Fruit fly (Drosophila melanogaster) whole organism, embryonic: Measurements from ENCODE around the gene cl.

Experiments used
- ATbp ChIP-seq: fragments of 200-800 bp; sonication (Bioruptor generic); optimal IDR thresholded peaks from 2 replicates; lab custom pipeline; 2017; ENCODE audit warnings: missing biosample characterization, mild to moderate bottlenecking, missing genetic modification characterization, missing genetic modification reagents
- Asciz ChIP-seq: fragments of 200-800 bp; sonication (Bioruptor generic); optimal IDR thresholded peaks from 2 replicates; lab custom pipeline; 2017; ENCODE audit warnings: missing biosample characterization, mild to moderate bottlenecking, missing genetic modification characterization, missing genetic modification reagents
- Awh ChIP-seq: fragments of 200-800 bp; sonication (Bioruptor generic); IDR thresholded peaks from 2 replicates; pipeline ENCODE4, ENCODE4 v1.3.6; 2022; ENCODE audit warnings: missing biosample characterization, missing genetic modification characterization
- CG11695 ChIP-seq: fragments of 200-800 bp; sonication (Bioruptor generic); IDR thresholded peaks from 3 replicates; pipeline ENCODE4 v1.3.6; 2022; ENCODE audit warnings: missing biosample characterization, missing genetic modification characterization
- CG12942 ChIP-seq: fragments of 200-800 bp; sonication (Bioruptor generic); optimal IDR thresholded peaks from 3 replicates; lab custom pipeline; 2016; ENCODE audit warnings: missing biosample characterization, missing genetic modification characterization
- CG14667 ChIP-seq: fragments of 200-800 bp; sonication (Bioruptor generic); IDR thresholded peaks from 2 replicates; pipeline ENCODE4 v1.3.6; 2022; ENCODE audit warnings: missing biosample characterization, missing genetic modification characterization
- CG15073 ChIP-seq: fragments of 200-800 bp; sonication (Bioruptor generic); optimal IDR thresholded peaks from 2 replicates; lab custom pipeline; 2016; ENCODE audit warnings: missing biosample characterization, missing genetic modification characterization
- CG15269 ChIP-seq: fragments of 200-800 bp; sonication (Bioruptor generic); optimal IDR thresholded peaks from 2 replicates; lab custom pipeline; 2018; ENCODE audit warnings: missing biosample characterization, mild to moderate bottlenecking, missing genetic modification characterization, moderate library complexity
- CG17385 ChIP-seq: fragments of 200-800 bp; sonication (Bioruptor generic); optimal IDR thresholded peaks from 3 replicates; lab custom pipeline; 2018; ENCODE audit warnings: missing biosample characterization, mild to moderate bottlenecking, missing genetic modification characterization
- CG17912 ChIP-seq: fragments of 200-800 bp; sonication (Bioruptor generic); optimal IDR thresholded peaks from 2 replicates; lab custom pipeline; 2018; ENCODE audit warnings: missing biosample characterization, mild to moderate bottlenecking, missing genetic modification characterization
- CG2202 ChIP-seq: fragments of 200-800 bp; sonication (Bioruptor generic); optimal IDR thresholded peaks from 2 replicates; lab custom pipeline; 2018; ENCODE audit warnings: missing biosample characterization, mild to moderate bottlenecking, missing genetic modification characterization
- CG2678 ChIP-seq: fragments of 200-800 bp; sonication (Bioruptor generic); optimal IDR thresholded peaks from 3 replicates; lab custom pipeline; 2019; ENCODE audit warnings: missing biosample characterization, mild to moderate bottlenecking, missing genetic modification characterization, moderate library complexity
- CG2875 ChIP-seq: fragments of 200-800 bp; sonication (Bioruptor generic); optimal IDR thresholded peaks from 2 replicates; lab custom pipeline; 2017; ENCODE audit warnings: missing biosample characterization, mild to moderate bottlenecking, missing genetic modification characterization, missing genetic modification reagents
- CG30403 ChIP-seq: fragments of 200-800 bp; sonication (Bioruptor generic); optimal IDR thresholded peaks from 3 replicates; lab custom pipeline; 2016; ENCODE audit warnings: missing biosample characterization, missing genetic modification characterization
- CG3407 ChIP-seq: fragments of 200-800 bp; sonication (Bioruptor generic); optimal IDR thresholded peaks from 2 replicates; lab custom pipeline; 2018; ENCODE audit warnings: missing biosample characterization, mild to moderate bottlenecking, missing genetic modification characterization
- CG3847 ChIP-seq: fragments of 200-800 bp; sonication (Bioruptor generic); IDR thresholded peaks from 2 replicates; pipeline ENCODE4 v1.3.6; 2022; ENCODE audit warnings: missing biosample characterization, missing genetic modification characterization
- CG5180 ChIP-seq: fragments of 200-800 bp; sonication (Bioruptor generic); optimal IDR thresholded peaks from 3 replicates; lab custom pipeline; 2017; ENCODE audit warnings: missing biosample characterization, missing genetic modification characterization, mild to moderate bottlenecking, moderate library complexity, missing genetic modification reagents
- CHES-1-like ChIP-seq: fragments of 200-800 bp; sonication (Bioruptor generic); optimal IDR thresholded peaks from 2 replicates; lab custom pipeline; 2016; ENCODE audit warnings: missing biosample characterization, missing genetic modification characterization
- Chrac-16 ChIP-seq: fragments of 200-800 bp; sonication (Bioruptor generic); optimal IDR thresholded peaks from 3 replicates; lab custom pipeline; 2016; ENCODE audit warnings: missing biosample characterization, missing genetic modification characterization
- Dek ChIP-seq: fragments of 200-800 bp; sonication (Bioruptor generic); optimal IDR thresholded peaks from 3 replicates; lab custom pipeline; 2019; ENCODE audit warnings: missing biosample characterization, mild to moderate bottlenecking, missing genetic modification characterization, moderate library complexity
- Doc2 ChIP-seq: fragments of 200-800 bp; sonication (Bioruptor generic); IDR thresholded peaks from 2 replicates; pipeline ENCODE4 v1.3.6; 2022; ENCODE audit warnings: missing biosample characterization, missing genetic modification characterization
- Dp ChIP-seq: fragments of 200-800 bp; sonication (Bioruptor generic); optimal IDR thresholded peaks from 2 replicates; lab custom pipeline; 2018; ENCODE audit warnings: missing biosample characterization, mild to moderate bottlenecking, missing genetic modification characterization, moderate library complexity
- Dref ChIP-seq: fragments of 200-800 bp; sonication (Bioruptor generic); IDR thresholded peaks from 2 replicates; pipeline ENCODE4 v1.3.6; 2022; ENCODE audit warnings: missing biosample characterization, missing genetic modification characterization
- E2f1 ChIP-seq: fragments of 200-800 bp; sonication (Bioruptor generic); IDR thresholded peaks from 2 replicates; pipeline ENCODE4 v1.3.6; 2022; ENCODE audit warnings: missing biosample characterization, missing genetic modification characterization
- Gug ChIP-seq: fragments of 200-800 bp; sonication (Bioruptor generic); IDR thresholded peaks from 4 replicates; pipeline ENCODE4 v1.3.6; 2022; ENCODE audit warnings: missing biosample characterization, missing genetic modification characterization
- HLH3B ChIP-seq: fragments of 200-800 bp; sonication (Bioruptor generic); IDR thresholded peaks from 2 replicates; pipeline ENCODE4 v1.3.6; 2022; ENCODE audit warnings: missing biosample characterization, missing genetic modification characterization
- Hand ChIP-seq: fragments of 200-800 bp; sonication (Bioruptor generic); optimal IDR thresholded peaks from 2 replicates; lab custom pipeline; 2017; ENCODE audit warnings: mild to moderate bottlenecking, missing biosample characterization, missing genetic modification reagents, missing genetic modification characterization
- Hmx ChIP-seq: fragments of 200-800 bp; sonication (Bioruptor generic); optimal IDR thresholded peaks from 2 replicates; lab custom pipeline; 2016; ENCODE audit warnings: missing biosample characterization, missing genetic modification characterization
- Hr3 ChIP-seq: fragments of 200-800 bp; sonication (Bioruptor generic); optimal IDR thresholded peaks from 3 replicates; lab custom pipeline; 2016; ENCODE audit warnings: missing biosample characterization, missing genetic modification characterization
- Hr39 ChIP-seq: fragments of >200 bp; optimal IDR thresholded peaks from 2 replicates; lab custom pipeline; 2017
- Nf-YB ChIP-seq: fragments of 200-800 bp; sonication (Bioruptor generic); optimal IDR thresholded peaks from 3 replicates; lab custom pipeline; 2019; ENCODE audit warnings: missing biosample characterization, mild to moderate bottlenecking, missing genetic modification characterization, moderate library complexity
- Ravus ChIP-seq: fragments of 200-800 bp; sonication (Bioruptor generic); IDR thresholded peaks from 2 replicates; pipeline ENCODE4 v1.3.6; 2022; ENCODE audit warnings: missing biosample characterization, missing genetic modification characterization
- Rfx ChIP-seq: fragments of 200-800 bp; sonication (Bioruptor generic); IDR thresholded peaks from 2 replicates; pipeline ENCODE4 v1.3.6; 2022; ENCODE audit warnings: missing biosample characterization, missing genetic modification characterization
- abd-A ChIP-seq: fragments of 200-800 bp; sonication (Bioruptor generic); optimal IDR thresholded peaks from 3 replicates; lab custom pipeline; 2019; ENCODE audit warnings: missing biosample characterization, mild to moderate bottlenecking, missing genetic modification characterization, moderate library complexity
- btn ChIP-seq: fragments of 200-800 bp; sonication (Bioruptor generic); optimal IDR thresholded peaks from 2 replicates; lab custom pipeline; 2016; ENCODE audit warnings: missing biosample characterization, missing genetic modification characterization
- chm ChIP-seq: fragments of 200-800 bp; sonication (Bioruptor generic); IDR thresholded peaks from 2 replicates; pipeline ENCODE4 v1.3.6; 2022; ENCODE audit warnings: missing biosample characterization, missing genetic modification characterization
- crp ChIP-seq, 2 experiments: fragments of 200-800 bp; sonication (Bioruptor generic); optimal IDR thresholded peaks; 2 replicates in 1 of 2; 3 replicates in 1 of 2; lab custom pipeline; 2017; ENCODE audit warnings: missing biosample characterization in 2 of 2, missing genetic modification characterization in 2 of 2, mild to moderate bottlenecking in 1 of 2, moderate library complexity in 1 of 2
- dimm ChIP-seq: fragments of 200-800 bp; sonication (Bioruptor generic); IDR thresholded peaks from 2 replicates; pipeline ENCODE4 v1.3.6; 2022; ENCODE audit warnings: missing biosample characterization, missing genetic modification characterization
- fd3F ChIP-seq: fragments of 200-800 bp; sonication (Bioruptor generic); optimal IDR thresholded peaks from 2 replicates; lab custom pipeline; 2018; ENCODE audit warnings: missing biosample characterization, mild to moderate bottlenecking, missing genetic modification characterization, moderate library complexity
- h ChIP-seq: fragments of >200 bp; optimal IDR thresholded peaks from 2 replicates; lab custom pipeline; 2017
- ham ChIP-seq: fragments of 200-800 bp; sonication (Bioruptor generic); IDR thresholded peaks from 2 replicates; pipeline ENCODE4 v1.3.6; 2022; ENCODE audit warnings: missing biosample characterization, missing genetic modification characterization
- her ChIP-seq: fragments of 200-800 bp; sonication (Bioruptor generic); optimal IDR thresholded peaks from 2 replicates; lab custom pipeline; 2016; ENCODE audit warnings: missing biosample characterization, missing genetic modification characterization
- lilli ChIP-seq: fragments of 200-800 bp; sonication (Bioruptor generic); optimal IDR thresholded peaks from 3 replicates; lab custom pipeline; 2016; ENCODE audit warnings: missing biosample characterization, missing genetic modification characterization
- nmo ChIP-seq: fragments of 200-800 bp; sonication (Bioruptor generic); optimal IDR thresholded peaks from 2 replicates; lab custom pipeline; 2018; ENCODE audit warnings: missing biosample characterization, mild to moderate bottlenecking, missing genetic modification characterization, moderate library complexity
- pnt ChIP-seq: fragments of 200-800 bp; sonication (Bioruptor generic); optimal IDR thresholded peaks from 3 replicates; lab custom pipeline; 2016; ENCODE audit warnings: missing biosample characterization, missing genetic modification characterization
- sens ChIP-seq: fragments of 200-800 bp; sonication (Bioruptor generic); peaks from one replicate; lab custom pipeline; 2016; ENCODE audit warnings: missing biosample characterization, missing genetic modification characterization
- slp2 ChIP-seq: fragments of 200-800 bp; sonication (Bioruptor generic); optimal IDR thresholded peaks from 2 replicates; lab custom pipeline; 2016; ENCODE audit warnings: missing biosample characterization, missing genetic modification characterization
- sob ChIP-seq: fragments of 200-800 bp; sonication (Bioruptor generic); IDR thresholded peaks from 2 replicates; pipeline ENCODE4 v1.3.6; 2022; ENCODE audit warnings: missing biosample characterization, missing genetic modification characterization
- tio ChIP-seq: fragments of 200-800 bp; sonication (Bioruptor generic); optimal IDR thresholded peaks from 2 replicates; lab custom pipeline; 2017; ENCODE audit warnings: missing biosample characterization, missing genetic modification characterization, inconsistent platforms
- twi ChIP-seq: fragments of 200-800 bp; optimal IDR thresholded peaks from 2 replicates; lab custom pipeline; 2019; ENCODE audit warnings: missing biosample characterization, mild to moderate bottlenecking, missing genetic modification characterization, moderate library complexity
- wor ChIP-seq: fragments of 200-800 bp; sonication (Bioruptor generic); IDR thresholded peaks from 2 replicates; pipeline ENCODE4 v1.3.6; 2022; ENCODE audit warnings: missing biosample characterization, missing genetic modification characterization
- zfh2 ChIP-seq: fragments of 200-800 bp; sonication (Bioruptor generic); optimal IDR thresholded peaks from 2 replicates; lab custom pipeline; 2016; ENCODE audit warnings: missing biosample characterization, missing genetic modification characterization

Gene cl

dm6 chr2L:5542944-5543515, 23.1 kb downstream of the cl start (continued):
- peak; percentile 27 for TF ChIP-seq nmo (GFP tag; lab: Kevin White, UChicago)
- no peak for TF ChIP-seq ham (GFP tag; lab: Robert Waterston, UW)
- peak; percentile 39 for TF ChIP-seq Dek (tag; lab: Kevin White, UChicago)
- 0 out of 2 replicates have a peak, but pooled peaks have one; percentile 21 for TF ChIP-seq dimm (GFP tag; lab: Robert Waterston, UW)
- peak; percentile 67 for TF ChIP-seq sens (GFP tag; lab: Kevin White, UChicago)
- no peak for TF ChIP-seq Doc2 (GFP tag; lab: Robert Waterston, UW)
- no peak for TF ChIP-seq CG2875 (GFP tag; lab: Kevin White, UChicago)
- peak; percentile 78 for TF ChIP-seq Rfx (GFP tag; lab: Robert Waterston, UW)
- peak; percentile 9 for TF ChIP-seq pnt (GFP tag; lab: Kevin White, UChicago)
- TF ChIP-seq chm (GFP tag; lab: Robert Waterston, UW) = peak; percentile 36; the same call in 1 of the 2 replicates
- TF ChIP-seq Hmx (GFP tag; lab: Kevin White, UChicago) = no peak
- TF ChIP-seq Awh = peak; percentile 59
- TF ChIP-seq lilli (GFP tag; lab: Kevin White, UChicago) = peak; percentile 71
- TF ChIP-seq Nf-YB (GFP tag; lab: Kevin White, UChicago) = no peak
- no peak for TF ChIP-seq CG15269 (tag; lab: Kevin White, UChicago)
- peak; percentile 46 for TF ChIP-seq CG3847 (GFP tag; lab: Robert Waterston, UW)
- peak; percentile 35 for TF ChIP-seq Hand (GFP tag; lab: Kevin White, UChicago)
- TF ChIP-seq sob (GFP tag; lab: Robert Waterston, UW) = peak; percentile 66
- TF ChIP-seq slp2 (GFP tag; lab: Kevin White, UChicago) = peak; percentile 21
- no peak for TF ChIP-seq CG14667 (GFP tag; lab: Robert Waterston, UW)
- TF ChIP-seq Hr3 = peak; percentile 50
- TF ChIP-seq her (GFP tag; lab: Kevin White, UChicago) = peak; percentile 70
- TF ChIP-seq fd3F (GFP tag; lab: Kevin White, UChicago) = peak; percentile 1
- TF ChIP-seq twi (tag; lab: Kevin White, UChicago) = no peak
- TF ChIP-seq tio = no peak
- peak; percentile 57 for TF ChIP-seq CG30403
- no peak for TF ChIP-seq CG17912
- TF ChIP-seq Hr39 (lab: Kevin White, UChicago) = peak; percentile 68
- peak; percentile 20 for TF ChIP-seq Chrac-16
- TF ChIP-seq Asciz (GFP tag; lab: Kevin White, UChicago) = no peak
- TF ChIP-seq Gug (GFP tag; lab: Robert Waterston, UW) = peak; percentile 28; the same call in 1 of the 4 replicates
- 0 out of 2 replicates have a peak, but pooled peaks have one; percentile 42 for TF ChIP-seq HLH3B
- peak; percentile 61 for TF ChIP-seq CHES-1-like (GFP tag; lab: Kevin White, UChicago)
- peak; percentile 70 for TF ChIP-seq CG11695
- TF ChIP-seq crp (GFP tag; optimal IDR thresholded peaks at IDR 0.05; lab: Kevin White, UChicago) = no peak
- no peak for TF ChIP-seq Dref (GFP tag; lab: Robert Waterston, UW)
- peak; percentile 40 for TF ChIP-seq CG12942 (GFP tag; lab: Kevin White, UChicago)
- TF ChIP-seq CG17385 = peak; percentile 54
- no peak for TF ChIP-seq CG2678 (tag; lab: Kevin White, UChicago)
- TF ChIP-seq h (lab: Kevin White, UChicago) = no peak
- peak; percentile 47 for TF ChIP-seq ATbp
- TF ChIP-seq abd-A (tag; lab: Kevin White, UChicago) = no peak
- no peak for TF ChIP-seq Dp (GFP tag; lab: Kevin White, UChicago)
- no peak for TF ChIP-seq E2f1 (GFP tag; lab: Robert Waterston, UW)
- TF ChIP-seq zfh2 (GFP tag; lab: Kevin White, UChicago) = peak; percentile 41
- TF ChIP-seq btn (GFP tag; lab: Kevin White, UChicago) = no peak
- TF ChIP-seq Ravus = no peak
- TF ChIP-seq CG15073 (GFP tag; lab: Kevin White, UChicago) = no peak
- TF ChIP-seq CG3407 (GFP tag; lab: Kevin White, UChicago) = no peak
- TF ChIP-seq CG5180 (GFP tag; lab: Kevin White, UChicago) = no peak
- no peak for TF ChIP-seq wor (GFP tag; lab: Robert Waterston, UW)
- no peak for TF ChIP-seq CG2202 (tag; lab: Kevin White, UChicago)
